Fruit fly (Drosophila melanogaster): ENCODE data around the gene CG14693.
A peak's percentile ranks its signal among the peaks of the same experiment; 100 is the strongest.

CG14693 gene

DNA sequence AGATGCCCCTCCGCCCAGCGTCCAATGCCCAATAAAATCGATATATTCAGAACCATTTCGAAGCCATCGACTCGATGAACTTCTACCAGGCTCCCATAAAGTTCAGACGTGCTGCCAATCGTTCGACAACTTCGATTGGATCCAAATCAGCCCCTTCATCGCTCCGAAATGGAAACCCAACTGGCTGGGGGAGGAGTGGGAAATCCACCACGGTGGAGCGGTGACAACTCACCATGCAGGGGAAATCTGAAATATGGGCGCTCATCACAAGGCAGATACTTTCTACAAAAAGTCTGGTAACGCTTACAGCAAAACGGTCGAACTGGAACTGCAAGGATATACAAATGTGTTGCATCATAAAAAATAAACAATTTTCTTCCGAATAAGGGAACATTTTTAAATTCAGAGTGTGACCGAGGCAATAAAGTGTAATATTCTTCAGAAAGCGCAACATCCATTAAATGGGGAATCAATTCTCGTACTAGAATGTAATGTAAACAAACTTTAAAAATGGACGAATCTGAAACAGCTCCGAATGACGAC is 37.5 kb upstream of the CG14693 start, which contains the start of gene CG4565 (continued):
- no peak for TF ChIP-seq CG18262 (tag; optimal IDR thresholded peaks at IDR 0.05)
- no peak for TF ChIP-seq Atf3 (GFP tag; optimal IDR thresholded peaks at IDR 0.05)
- TF ChIP-seq CG1832 (GFP tag; optimal IDR thresholded peaks at IDR 0.05), result no peak
- no peak for TF ChIP-seq pita (GFP tag; optimal IDR thresholded peaks at IDR 0.05)
- TF ChIP-seq Pdp1 (GFP tag; optimal IDR thresholded peaks at IDR 0.05), result peak in 1 of 2 experiments; percentile 82
- peak; percentile 53; the same call in 1 of the 2 replicates for TF ChIP-seq chm (GFP tag; IDR thresholded peaks at IDR 0.05)
- TF ChIP-seq CG9437 (GFP tag; optimal IDR thresholded peaks at IDR 0.05), result no peak
- no peak for TF ChIP-seq Fer3 (tag; optimal IDR thresholded peaks at IDR 0.05)
- TF ChIP-seq Xbp1 (GFP tag; optimal IDR thresholded peaks at IDR 0.05), result no peak
- TF ChIP-seq ERR (GFP tag; optimal IDR thresholded peaks at IDR 0.05), result no peak
- TF ChIP-seq ase (GFP tag; IDR thresholded peaks at IDR 0.05), result no peak
- no peak for TF ChIP-seq Six4 (GFP tag; optimal IDR thresholded peaks at IDR 0.05)
- no peak for TF ChIP-seq sna (GFP tag; IDR thresholded peaks at IDR 0.05; ENCODE audit: partially characterized antibody)
- no peak for TF ChIP-seq CG10274 (GFP tag; optimal IDR thresholded peaks at IDR 0.05)
- TF ChIP-seq CG14667 (GFP tag; IDR thresholded peaks at IDR 0.05), result no peak
- TF ChIP-seq CG33213 (GFP tag; optimal IDR thresholded peaks at IDR 0.05), result no peak
- TF ChIP-seq ato (GFP tag; IDR thresholded peaks at IDR 0.05; ENCODE audit: partially characterized antibody), result peak; percentile 58
- TF ChIP-seq Stat92E (GFP tag; optimal IDR thresholded peaks at IDR 0.05), result peak in 1 of 3 experiments; percentile 36
- no peak for TF ChIP-seq CG31365 (tag; optimal IDR thresholded peaks at IDR 0.05)
- no peak for TF ChIP-seq CG7271 (tag; optimal IDR thresholded peaks at IDR 0.05)
- TF ChIP-seq ken (GFP tag; IDR thresholded peaks at IDR 0.05), result no peak
- TF ChIP-seq pfk (GFP tag; optimal IDR thresholded peaks at IDR 0.05), result no peak
- TF ChIP-seq CG30431 (GFP tag; optimal IDR thresholded peaks at IDR 0.05), result no peak
- TF ChIP-seq Lpt (GFP tag; optimal IDR thresholded peaks at IDR 0.05), result no peak
- peak; percentile 45 for TF ChIP-seq CG13287 (GFP tag; IDR thresholded peaks at IDR 0.05; ENCODE audit: partially characterized antibody)
- no peak for TF ChIP-seq dm (GFP tag; optimal IDR thresholded peaks at IDR 0.05)
- no peak for TF ChIP-seq cad (GFP tag; optimal IDR thresholded peaks at IDR 0.05)
- peak; percentile 88 for TF ChIP-seq Myb (GFP tag; optimal IDR thresholded peaks at IDR 0.05)
- no peak for TF ChIP-seq MTF-1 (GFP tag; optimal IDR thresholded peaks at IDR 0.05; ENCODE audit: borderline replicate concordance)
- TF ChIP-seq Usf (GFP tag; optimal IDR thresholded peaks at IDR 0.05), result no peak
- no peak for TF ChIP-seq pho (GFP tag; optimal IDR thresholded peaks at IDR 0.05)
- TF ChIP-seq CG10462 (GFP tag; optimal IDR thresholded peaks at IDR 0.05), result no peak
- TF ChIP-seq bcd (GFP tag; optimal IDR thresholded peaks at IDR 0.05), result no peak
- TF ChIP-seq Chrac-16 (GFP tag; optimal IDR thresholded peaks at IDR 0.05), result no peak
- TF ChIP-seq E2f2 (GFP tag; IDR thresholded peaks at IDR 0.05), result peak; percentile 62
- no peak for TF ChIP-seq CG2712 (tag; optimal IDR thresholded peaks at IDR 0.05)
- TF ChIP-seq CG10959 (GFP tag; IDR thresholded peaks at IDR 0.05), result no peak
- peak; percentile 42; the same call in 1 of the 2 replicates for TF ChIP-seq Scr (GFP tag; IDR thresholded peaks at IDR 0.05; ENCODE audit: partially characterized antibody)
- TF ChIP-seq CG4328 (GFP tag; optimal IDR thresholded peaks at IDR 0.05), result peak; percentile 28
- no peak for TF ChIP-seq CG3838 (GFP tag; optimal IDR thresholded peaks at IDR 0.05)
- no peak for TF ChIP-seq CG1647 (GFP tag; optimal IDR thresholded peaks at IDR 0.05)
- no peak for TF ChIP-seq klu (GFP tag; IDR thresholded peaks at IDR 0.05)
- TF ChIP-seq CG7963 (GFP tag; IDR thresholded peaks at IDR 0.05; ENCODE audit: partially characterized antibody), result no peak
- TF ChIP-seq Mrtf (GFP tag; IDR thresholded peaks at IDR 0.05), result no peak
- TF ChIP-seq dpn (GFP tag; optimal IDR thresholded peaks at IDR 0.05), result no peak
- no peak for TF ChIP-seq btn (GFP tag; optimal IDR thresholded peaks at IDR 0.05)
- no peak for TF ChIP-seq bsh (GFP tag; optimal IDR thresholded peaks at IDR 0.05)
- TF ChIP-seq cato (GFP tag; optimal IDR thresholded peaks at IDR 0.05; ENCODE audit: borderline replicate concordance), result no peak
- TF ChIP-seq en (GFP tag; optimal IDR thresholded peaks at IDR 0.05), result no peak
- peak; percentile 32 for TF ChIP-seq nerfin-1 (tag; optimal IDR thresholded peaks at IDR 0.05)
